Worm (Caenorhabditis elegans) whole organism, young adult: Measurements from ENCODE around the gene wdr-37.

Experiments
- C06A6.2 ChIP-seq: fragments of 200-800 bp; sonication (Bioruptor generic); conservative IDR thresholded peaks from 2 replicates; pipeline ENCODE4 v1.3.6; 2022; ENCODE audit warnings: missing genetic modification characterization, missing compliant biosample characterization
- F23B12.7 ChIP-seq: sonication (generic microtip); optimal IDR thresholded peaks from 2 replicates; lab custom pipeline; 2017; ENCODE audit warnings: missing genetic modification characterization, mild to moderate bottlenecking, missing compliant biosample characterization, antibody characterized with exemption, moderate library complexity; ENCODE audit not compliant: insufficient read depth
- F57C9.4 ChIP-seq: sonication (generic microtip); optimal IDR thresholded peaks from 2 replicates; lab custom pipeline; 2017; ENCODE audit warnings: mild to moderate bottlenecking, missing genetic modification characterization, missing compliant biosample characterization
- K11D2.4 ChIP-seq: fragments of 200-800 bp; sonication (Bioruptor generic); IDR thresholded peaks from 2 replicates; pipeline ENCODE4 v1.3.6; 2022; ENCODE audit warnings: missing genetic modification reagents, missing genetic modification characterization, missing compliant biosample characterization
- T07F8.4 ChIP-seq: sonication (generic microtip); optimal IDR thresholded peaks from 2 replicates; lab custom pipeline; 2016; ENCODE audit warnings: mild to moderate bottlenecking, missing genetic modification characterization, moderate library complexity, missing compliant biosample characterization
- Y56A3A.18 ChIP-seq: fragments of 200-800 bp; sonication (Bioruptor generic); IDR thresholded peaks from 2 replicates; pipeline ENCODE4 v1.3.6; 2022; ENCODE audit warnings: missing genetic modification reagents, missing genetic modification characterization, missing compliant biosample characterization
- athp-1 ChIP-seq: sonication (generic microtip); optimal IDR thresholded peaks from 2 replicates; lab custom pipeline; 2017; ENCODE audit warnings: mild to moderate bottlenecking, missing genetic modification characterization, missing compliant biosample characterization
- bed-2 ChIP-seq: fragments of 200-800 bp; sonication (Bioruptor generic); IDR thresholded peaks from 2 replicates; pipeline ENCODE4 v1.3.6; 2022; ENCODE audit warnings: missing genetic modification reagents, missing genetic modification characterization, missing compliant biosample characterization
- cebp-1 ChIP-seq, 2 experiments: fragments of 200-800 bp in 1 of 2; sonication (Bioruptor generic) in 1 of 2; sonication (generic microtip) in 1 of 2; IDR thresholded peaks in 1 of 2; optimal IDR thresholded peaks in 1 of 2; 2 replicates each; pipeline versions ENCODE4 v1.3.6 to Lab custom; 2017 to 2022; ENCODE audit warnings: missing compliant biosample characterization in 2 of 2, missing genetic modification characterization in 2 of 2, mild to moderate bottlenecking in 1 of 2, missing genetic modification reagents in 1 of 2, moderate library complexity in 1 of 2
- ceh-79 ChIP-seq: sonication (generic microtip); optimal IDR thresholded peaks from 2 replicates; lab custom pipeline; 2017; ENCODE audit warnings: mild to moderate bottlenecking, missing genetic modification characterization, missing compliant biosample characterization
- ceh-91 ChIP-seq: fragments of 200-800 bp; sonication (Bioruptor generic); IDR thresholded peaks from 2 replicates; pipeline ENCODE4 v1.3.6; 2022; ENCODE audit warnings: missing genetic modification reagents, missing genetic modification characterization, missing compliant biosample characterization
- dox-1 ChIP-seq: fragments of 200-800 bp; sonication (Bioruptor generic); IDR thresholded peaks from 2 replicates; pipeline ENCODE4 v1.3.6; 2022; ENCODE audit warnings: missing genetic modification reagents, missing genetic modification characterization, missing compliant biosample characterization
- egl-18 ChIP-seq: fragments of 200-800 bp; sonication (Bioruptor generic); IDR thresholded peaks from 2 replicates; pipeline ENCODE4 v1.3.6; 2022; ENCODE audit warnings: missing genetic modification reagents, missing genetic modification characterization, missing compliant biosample characterization
- egrh-3 ChIP-seq: fragments of 200-800 bp; sonication (Bioruptor generic); IDR thresholded peaks from 2 replicates; pipeline ENCODE4 v1.3.6; 2022; ENCODE audit warnings: missing genetic modification reagents, missing genetic modification characterization, missing compliant biosample characterization
- ekl-4 ChIP-seq: fragments of 200-800 bp; sonication (Bioruptor generic); IDR thresholded peaks from 2 replicates; pipeline ENCODE4 v1.3.6; 2022; ENCODE audit warnings: missing genetic modification reagents, missing genetic modification characterization, missing compliant biosample characterization
- him-1 ChIP-seq: sonication (generic microtip); optimal IDR thresholded peaks from 2 replicates; lab custom pipeline; 2016; ENCODE audit warnings: missing genotype, missing genetic modification reagents, missing genetic modification characterization, missing compliant biosample characterization
- hmg-1.2 ChIP-seq: fragments of 200-800 bp; sonication (Bioruptor generic); IDR thresholded peaks from 2 replicates; pipeline ENCODE4 v1.3.6; 2022; ENCODE audit warnings: missing genetic modification reagents, missing genetic modification characterization, missing compliant biosample characterization
- hmg-20 ChIP-seq: fragments of 200-800 bp; sonication (Bioruptor generic); IDR thresholded peaks from 2 replicates; pipeline ENCODE4 v1.3.6; 2022; ENCODE audit warnings: missing genetic modification reagents, missing genetic modification characterization, missing compliant biosample characterization
- hrde-1 ChIP-seq: sonication (generic microtip); optimal IDR thresholded peaks from 2 replicates; lab custom pipeline; 2016; ENCODE audit warnings: missing genetic modification characterization, mild to moderate bottlenecking, missing compliant biosample characterization, moderate library complexity, missing genotype, missing genetic modification reagents, borderline replicate concordance
- hsf-1 ChIP-seq: fragments of 200-800 bp; sonication (Bioruptor generic); IDR thresholded peaks from 2 replicates; pipeline ENCODE4 v1.3.6; 2022; ENCODE audit warnings: missing genetic modification reagents, missing genetic modification characterization, missing compliant biosample characterization
- let-607 ChIP-seq, 2 experiments: fragments of 200-800 bp in 1 of 2; sonication (Bioruptor generic) in 1 of 2; sonication (generic microtip) in 1 of 2; optimal IDR thresholded peaks; 2 replicates each; lab custom pipeline; 2016 to 2018; ENCODE audit warnings: mild to moderate bottlenecking in 2 of 2, missing compliant biosample characterization in 2 of 2, missing genetic modification characterization in 2 of 2, moderate library complexity in 2 of 2, missing genotype in 1 of 2
- lin-26 ChIP-seq: fragments of 200-800 bp; sonication (Bioruptor generic); IDR thresholded peaks from 2 replicates; pipeline ENCODE4 v1.3.6; 2022; ENCODE audit warnings: missing genetic modification reagents, missing genetic modification characterization, missing compliant biosample characterization
- lir-1 ChIP-seq: fragments of 200-800 bp; sonication (Bioruptor generic); conservative IDR thresholded peaks from 2 replicates; pipeline ENCODE4 v1.3.6; 2022; ENCODE audit warnings: missing genetic modification reagents, missing genetic modification characterization, missing compliant biosample characterization
- lsl-1 ChIP-seq: fragments of 200-800 bp; sonication (Bioruptor generic); optimal IDR thresholded peaks from 2 replicates; lab custom pipeline; 2018; ENCODE audit warnings: mild to moderate bottlenecking, missing genetic modification characterization, moderate library complexity, missing compliant biosample characterization
- madf-6 ChIP-seq: fragments of 200-800 bp; sonication (Bioruptor generic); IDR thresholded peaks from 2 replicates; pipeline ENCODE4 v1.3.6; 2022; ENCODE audit warnings: missing genetic modification reagents, missing genetic modification characterization, missing compliant biosample characterization
- mcd-1 ChIP-seq: fragments of 200-800 bp; sonication (Bioruptor generic); IDR thresholded peaks from 2 replicates; pipeline ENCODE4 v1.3.6; 2022; ENCODE audit warnings: missing genetic modification reagents, missing genetic modification characterization, missing compliant biosample characterization
- mes-4 ChIP-seq: sonication (generic microtip); optimal IDR thresholded peaks from 2 replicates; lab custom pipeline; 2016; ENCODE audit warnings: missing genotype, missing genetic modification characterization, missing compliant biosample characterization
- nfyb-1 ChIP-seq: fragments of 200-800 bp; sonication (Bioruptor generic); IDR thresholded peaks from 2 replicates; pipeline ENCODE4 v1.3.6; 2022; ENCODE audit warnings: missing genetic modification reagents, missing genetic modification characterization, missing compliant biosample characterization
- nhr-80 ChIP-seq: sonication (generic microtip); optimal IDR thresholded peaks from 2 replicates; lab custom pipeline; 2016; ENCODE audit warnings: missing genetic modification characterization, missing compliant biosample characterization
- pbrm-1 ChIP-seq: fragments of 200-800 bp; sonication (Bioruptor generic); IDR thresholded peaks from 2 replicates; pipeline ENCODE4 v1.3.6; 2022; ENCODE audit warnings: missing genetic modification reagents, missing genetic modification characterization, missing compliant biosample characterization
- rcor-1 ChIP-seq: fragments of 200-800 bp; sonication (Bioruptor generic); IDR thresholded peaks from 2 replicates; pipeline ENCODE4 v1.3.6; 2022; ENCODE audit warnings: missing genetic modification reagents, missing genetic modification characterization, missing compliant biosample characterization
- snpc-1.1 ChIP-seq: sonication (generic microtip); optimal IDR thresholded peaks from 2 replicates; lab custom pipeline; 2017; ENCODE audit warnings: missing genetic modification characterization, mild to moderate bottlenecking, missing compliant biosample characterization, antibody characterized with exemption, moderate library complexity, missing genotype, missing genetic modification reagents; ENCODE audit not compliant: insufficient read depth
- snpc-4 ChIP-seq, 5 experiments: fragments of 150-350 bp in 1 of 5; sonication (generic microtip) in 4 of 5; optimal IDR thresholded peaks; 2 replicates each; lab custom pipeline; 2014 to 2018; ENCODE audit warnings: missing genetic modification characterization in 5 of 5, missing biosample characterization in 3 of 5, antibody characterized with exemption in 2 of 5, mild to moderate bottlenecking in 2 of 5, missing compliant biosample characterization in 2 of 5, missing genotype in 2 of 5, moderate library complexity in 2 of 5, missing genetic modification reagents in 1 of 5
- tbp1 ChIP-seq: fragments of 200-800 bp; sonication (Bioruptor generic); optimal IDR thresholded peaks from 2 replicates; lab custom pipeline; 2018; ENCODE audit warnings: mild to moderate bottlenecking, missing genetic modification characterization, missing compliant biosample characterization
- unc-62 ChIP-seq: fragments of 150-350 bp; optimal IDR thresholded peaks from 2 replicates; lab custom pipeline; 2014; ENCODE audit warnings: missing biosample characterization, missing genetic modification reagents, missing genetic modification characterization
- zfh-2 ChIP-seq: fragments of 200-800 bp; sonication (Bioruptor generic); conservative IDR thresholded peaks from 2 replicates; pipeline ENCODE4 v1.3.6; 2022; ENCODE audit warnings: missing genetic modification reagents, missing genetic modification characterization, missing compliant biosample characterization
- ztf-22 ChIP-seq: fragments of 200-800 bp; sonication (Bioruptor generic); optimal IDR thresholded peaks from 2 replicates; lab custom pipeline; 2018; ENCODE audit warnings: mild to moderate bottlenecking, missing genetic modification characterization, moderate library complexity, missing compliant biosample characterization
- ztf-25 ChIP-seq: fragments of 200-800 bp; sonication (Bioruptor generic); IDR thresholded peaks from 2 replicates; pipeline ENCODE4 v1.3.6; 2022; ENCODE audit warnings: missing genetic modification reagents, missing genetic modification characterization, missing compliant biosample characterization
- ztf-28 ChIP-seq: fragments of 200-800 bp; sonication (Bioruptor generic); IDR thresholded peaks from 2 replicates; pipeline ENCODE4 v1.3.6; 2022; ENCODE audit warnings: missing genetic modification reagents, missing genetic modification characterization, missing compliant biosample characterization
- ztf-3 ChIP-seq: fragments of 200-800 bp; sonication (Bioruptor generic); optimal IDR thresholded peaks from 2 replicates; lab custom pipeline; 2018; ENCODE audit warnings: mild to moderate bottlenecking, missing genetic modification characterization, missing compliant biosample characterization
- ztf-6 ChIP-seq: fragments of 200-800 bp; sonication (Bioruptor generic); IDR thresholded peaks from 2 replicates; pipeline ENCODE4 v1.3.6; 2022; ENCODE audit warnings: missing genetic modification reagents, missing genetic modification characterization, missing compliant biosample characterization

The wdr-37 gene

DNA sequence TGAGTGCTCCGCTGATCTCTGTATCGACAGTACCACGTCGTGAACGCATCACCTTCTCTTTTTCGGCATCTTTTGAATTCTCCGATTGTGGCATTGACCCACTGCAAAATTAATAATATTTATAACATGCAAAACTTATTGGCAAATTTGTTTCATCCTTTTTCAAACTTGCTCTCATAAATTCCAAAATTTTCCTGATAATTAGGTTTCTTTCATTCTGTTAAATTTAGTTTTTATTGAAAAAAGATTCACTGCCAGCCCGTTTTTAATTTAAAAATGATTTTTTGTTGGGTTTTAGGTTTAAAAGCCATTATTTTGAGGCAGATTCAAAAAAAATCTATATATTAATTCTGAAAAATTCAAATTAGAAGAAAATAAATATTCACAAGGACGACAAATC lies at the start of gene wdr-37:
Gene wdr-37, minus strand, starts transcription at position 101 of the 400 bp plus-strand sequence.
- no peak for TF ChIP-seq ztf-3 (GFP tag; lab: Kevin White, UChicago)
- no peak for TF ChIP-seq F23B12.7 (tag; lab: Kevin White, UChicago)
- no peak for TF ChIP-seq let-607 (tag; optimal IDR thresholded peaks at IDR 0.05; lab: Kevin White, UChicago)

DNA sequence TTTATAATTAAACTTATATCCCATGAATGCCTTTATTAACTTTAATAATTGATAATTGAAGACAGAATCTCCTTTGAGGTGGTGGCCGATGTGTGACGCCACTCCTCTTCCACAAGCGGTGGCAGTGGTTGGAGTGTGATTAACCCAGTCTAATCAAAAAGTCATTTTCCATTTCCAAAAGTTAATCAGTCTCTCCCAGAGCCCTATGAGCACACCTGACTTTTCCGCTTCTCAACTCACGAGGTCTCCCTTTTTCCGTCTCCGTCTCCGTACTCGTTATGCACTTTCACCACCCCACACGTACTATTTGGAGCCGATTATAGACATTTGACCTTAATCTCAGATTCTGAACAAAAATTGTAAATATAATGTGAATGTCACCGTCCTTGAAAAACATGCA lies 42.8 kb upstream of the wdr-37 start:
- TF ChIP-seq ztf-6 (GFP tag; lab: Robert Waterston, UW): no peak
- no peak for TF ChIP-seq hrde-1
- TF ChIP-seq T07F8.4 (tag; lab: Kevin White, UChicago): no peak
- TF ChIP-seq Y56A3A.18 (GFP tag; lab: Robert Waterston, UW): no peak
- TF ChIP-seq egl-18 (GFP tag; lab: Robert Waterston, UW): no peak
- TF ChIP-seq C06A6.2: no peak
- TF ChIP-seq F57C9.4: no peak
- no peak for TF ChIP-seq unc-62 (GFP tag; lab: Kevin White, UChicago)
- TF ChIP-seq ztf-28 (GFP tag; lab: Robert Waterston, UW): no peak
- no peak for TF ChIP-seq nfyb-1 (GFP tag; lab: Robert Waterston, UW)
- no peak for TF ChIP-seq ztf-22 (GFP tag; lab: Kevin White, UChicago)

DNA sequence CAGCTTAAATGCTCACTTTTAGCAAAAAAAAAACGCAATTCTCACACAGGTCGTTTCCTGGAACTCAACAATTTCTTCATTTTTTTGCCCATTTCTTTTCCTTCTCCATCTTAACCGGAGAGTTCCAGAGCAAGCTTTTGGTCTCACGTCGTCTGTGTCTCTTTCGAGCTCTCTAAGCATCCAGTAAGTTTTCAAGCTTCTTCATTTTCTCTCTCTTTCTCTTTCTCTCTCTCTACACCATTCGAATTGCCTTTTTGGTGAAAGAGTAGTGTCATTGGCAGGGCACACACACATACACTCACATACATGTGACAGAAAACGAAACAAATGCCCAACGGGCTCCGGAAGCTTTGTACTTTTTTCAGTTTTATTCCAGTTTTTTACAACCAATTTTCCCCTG lies 40.0 kb upstream of the wdr-37 start:
- no peak for TF ChIP-seq ceh-79 (tag; lab: Kevin White, UChicago)
- TF ChIP-seq snpc-4 (GFP tag; optimal IDR thresholded peaks at IDR 0.05; lab: Kevin White, UChicago): no peak
- peak in 1 of 4 experiments; percentile 59 for TF ChIP-seq snpc-4 (tag; optimal IDR thresholded peaks at IDR 0.05; lab: Kevin White, UChicago)
- TF ChIP-seq athp-1 (tag; lab: Kevin White, UChicago): no peak
- TF ChIP-seq cebp-1 (GFP tag; IDR thresholded peaks at IDR 0.05; lab: Robert Waterston, UW): no peak
- TF ChIP-seq cebp-1 (tag; optimal IDR thresholded peaks at IDR 0.05; lab: Kevin White, UChicago): peak; percentile 6
- TF ChIP-seq nfyb-1 (GFP tag; lab: Robert Waterston, UW): no peak
- TF ChIP-seq hmg-1.2 (GFP tag; lab: Robert Waterston, UW): peak; percentile 52; the same call in 1 of the 2 replicates
- TF ChIP-seq nhr-80: no peak
- TF ChIP-seq mes-4 (tag; lab: Kevin White, UChicago): no peak
- TF ChIP-seq, all 124 proteins: peak for 3

ce11 chrIII:5637297-5637876 lies 37.5 kb upstream of the wdr-37 start:
- TF ChIP-seq ekl-4 (peak; percentile 91), Y56A3A.18 (GFP tag; lab: Robert Waterston, UW) (peak; percentile 95; the same call in 1 of the 2 replicates), dox-1 (GFP tag; lab: Robert Waterston, UW) (peak; percentile 96), rcor-1 (GFP tag; lab: Robert Waterston, UW) (peak; percentile 93), snpc-1.1 (tag; lab: Kevin White, UChicago) (peak; percentile 68), ztf-25 (GFP tag; lab: Robert Waterston, UW) (peak; percentile 71; the same call in 1 of the 2 replicates), lin-26 (GFP tag; lab: Robert Waterston, UW) (peak; percentile 86), hsf-1 (peak; percentile 81), ztf-28 (GFP tag; lab: Robert Waterston, UW) (peak; percentile 81), zfh-2 (GFP tag; lab: Robert Waterston, UW) (peak; percentile 67), egrh-3 (GFP tag; lab: Robert Waterston, UW) (peak; percentile 100), mcd-1 (GFP tag; lab: Robert Waterston, UW) (peak; percentile 90), him-1 (tag; lab: Kevin White, UChicago) (peak; percentile 56), madf-6 (GFP tag; lab: Robert Waterston, UW) (peak; percentile 95), ceh-91 (GFP tag; lab: Robert Waterston, UW) (peak; percentile 82), lsl-1 (GFP tag; lab: Kevin White, UChicago) (peak; percentile 53), tbp1 (peak; percentile 72), K11D2.4 (GFP tag; lab: Robert Waterston, UW) (peak; percentile 63), pbrm-1 (GFP tag; lab: Robert Waterston, UW) (peak; percentile 100), bed-2 (GFP tag; lab: Robert Waterston, UW) (peak; percentile 73; the same call in 1 of the 2 replicates), hmg-20 (GFP tag; lab: Robert Waterston, UW) (peak; percentile 37; the same call in 1 of the 2 replicates), lir-1 (GFP tag; lab: Robert Waterston, UW) (peak; percentile 50; the same call in 1 of the 2 replicates)
